Worm (Caenorhabditis elegans): Measurements from ENCODE around the gene F39G3.4.

DNA sequence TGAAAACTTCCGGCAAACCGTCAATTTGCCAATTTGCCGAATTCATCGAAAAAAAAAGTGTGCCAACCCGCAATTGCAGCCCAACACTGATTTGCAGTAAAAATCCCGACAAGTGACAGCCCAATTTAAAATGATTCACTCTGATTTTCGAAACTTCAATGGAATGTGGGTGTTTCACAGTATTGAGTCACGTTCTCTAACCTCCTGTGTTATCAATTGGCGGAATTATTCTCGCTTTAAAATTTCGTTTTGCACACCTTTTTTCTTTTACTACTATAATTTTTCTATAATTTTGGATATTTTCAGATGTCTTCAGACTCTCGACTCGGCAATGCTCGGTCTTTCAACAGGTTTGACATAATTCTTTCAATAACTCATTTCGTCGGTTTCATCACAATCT is 2.2 kb upstream of the F39G3.4 start, which contains the start of gene F39G3.5:
- TF ChIP-seq elt-1 (tag; optimal IDR thresholded peaks at IDR 0.05) (no peak), snpc-4 (tag; optimal IDR thresholded peaks at IDR 0.05) (no peak), pqm-1 (tag; optimal IDR thresholded peaks at IDR 0.05) (no peak), nhr-77 (tag; optimal IDR thresholded peaks at IDR 0.05) (no peak), eor-1 (tag; optimal IDR thresholded peaks at IDR 0.05) (no peak), jun-1 (tag; optimal IDR thresholded peaks at IDR 0.05) (no peak)
